Fruit fly (Drosophila melanogaster): ENCODE data around the gene Sh.

The Sh gene

DNA sequence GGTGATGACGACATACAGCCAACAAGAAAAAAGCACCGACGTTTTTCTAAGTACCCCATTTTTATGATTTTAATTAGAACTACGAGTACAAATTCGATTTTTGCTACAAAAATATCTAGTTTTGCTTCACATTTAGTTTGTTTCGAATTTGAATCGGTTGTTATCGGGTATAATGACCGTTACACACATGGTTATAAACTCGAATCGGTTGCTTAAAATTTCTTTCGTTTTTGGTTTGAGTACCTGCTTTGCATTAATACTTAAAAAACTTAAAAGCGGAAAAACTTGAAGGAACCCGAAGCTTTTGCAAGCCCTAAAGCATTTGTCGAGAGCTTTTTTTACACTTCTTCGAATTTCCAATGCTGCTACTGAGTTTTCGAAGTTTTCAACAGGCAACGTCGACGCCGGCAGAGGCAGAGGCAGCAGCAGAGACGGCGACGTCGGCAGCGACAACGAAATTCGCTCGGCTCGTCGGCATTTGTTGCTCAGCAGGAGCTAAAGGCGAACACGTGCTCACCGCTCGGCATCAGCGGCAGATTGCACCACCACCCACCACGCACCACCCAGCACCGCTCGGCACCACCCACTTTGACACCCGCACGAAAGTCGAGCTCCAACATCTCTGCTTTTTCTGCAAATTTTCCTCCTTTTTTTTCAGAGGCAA is 44.5 kb downstream of the Sh start (continued):
- TF ChIP-seq CTCF (GFP tag; optimal IDR thresholded peaks at IDR 0.05): peak; percentile 64
- TF ChIP-seq CG8478 (optimal IDR thresholded peaks at IDR 0.05): no peak
- peak; percentile 96 for TF ChIP-seq Adf1 (GFP tag; IDR thresholded peaks at IDR 0.05)
- no peak for TF ChIP-seq CG3838 (GFP tag; optimal IDR thresholded peaks at IDR 0.05)
- no peak for TF ChIP-seq bbx (GFP tag; IDR thresholded peaks at IDR 0.05; ENCODE audit: partially characterized antibody)
- no peak for TF ChIP-seq gce (GFP tag; IDR thresholded peaks at IDR 0.05)
- TF ChIP-seq CG17361 (GFP tag; IDR thresholded peaks at IDR 0.05): no peak
- TF ChIP-seq Doc2 (GFP tag; IDR thresholded peaks at IDR 0.05): no peak
- TF ChIP-seq CG4424 (GFP tag; optimal IDR thresholded peaks at IDR 0.05): no peak
- TF ChIP-seq ase (GFP tag; IDR thresholded peaks at IDR 0.05): no peak
- no peak for TF ChIP-seq CG17328 (GFP tag; IDR thresholded peaks at IDR 0.05)
- no peak for TF ChIP-seq kah (GFP tag; optimal IDR thresholded peaks at IDR 0.05)
- no peak for TF ChIP-seq slp2 (GFP tag; optimal IDR thresholded peaks at IDR 0.05)
- TF ChIP-seq chif (GFP tag; optimal IDR thresholded peaks at IDR 0.05): no peak
- no peak for TF ChIP-seq odd (GFP tag; optimal IDR thresholded peaks at IDR 0.05)
- TF ChIP-seq Camta (GFP tag; optimal IDR thresholded peaks at IDR 0.05): no peak
- no peak for TF ChIP-seq HLH3B (GFP tag; IDR thresholded peaks at IDR 0.05)
- TF ChIP-seq Sox100B (GFP tag; optimal IDR thresholded peaks at IDR 0.05): no peak
- no peak for TF ChIP-seq jumu (GFP tag; optimal IDR thresholded peaks at IDR 0.05)
- TF ChIP-seq CG12391 (tag; optimal IDR thresholded peaks at IDR 0.05): no peak
- no peak for TF ChIP-seq HLHmδ (GFP tag; optimal IDR thresholded peaks at IDR 0.05)
- no peak for TF ChIP-seq dysf (GFP tag; IDR thresholded peaks at IDR 0.05)
- peak; percentile 88 for TF ChIP-seq Myb (GFP tag; optimal IDR thresholded peaks at IDR 0.05)
- peak; percentile 15 for TF ChIP-seq gfzf (GFP tag; optimal IDR thresholded peaks at IDR 0.05)
- no peak for TF ChIP-seq CG1233 (GFP tag; optimal IDR thresholded peaks at IDR 0.05)
- TF ChIP-seq CG11085 (GFP tag; IDR thresholded peaks at IDR 0.05): no peak
- no peak for TF ChIP-seq Nf-YA (GFP tag; IDR thresholded peaks at IDR 0.05)
- TF ChIP-seq CG34224 (GFP tag; IDR thresholded peaks at IDR 0.05; ENCODE audit: partially characterized antibody): 0 out of 3 replicates have a peak, but pooled peaks have one; percentile 24
- TF ChIP-seq nau (GFP tag; optimal IDR thresholded peaks at IDR 0.05): no peak
- TF ChIP-seq CG13894 (tag; optimal IDR thresholded peaks at IDR 0.05): peak; percentile 65
- TF ChIP-seq scrt (GFP tag; optimal IDR thresholded peaks at IDR 0.05): peak; percentile 88
- TF ChIP-seq Blimp-1 (GFP tag; optimal IDR thresholded peaks at IDR 0.05): no peak
- no peak for TF ChIP-seq stc (GFP tag; IDR thresholded peaks at IDR 0.05)
- no peak for TF ChIP-seq CG10565 (GFP tag; optimal IDR thresholded peaks at IDR 0.05)
- no peak for TF ChIP-seq shn (GFP tag; optimal IDR thresholded peaks at IDR 0.05)
- TF ChIP-seq zen (tag; optimal IDR thresholded peaks at IDR 0.05): no peak
- TF ChIP-seq CG12155 (GFP tag; optimal IDR thresholded peaks at IDR 0.05): no peak
- no peak for TF ChIP-seq Hsf (GFP tag; optimal IDR thresholded peaks at IDR 0.05)
- TF ChIP-seq pita (GFP tag; optimal IDR thresholded peaks at IDR 0.05): peak; percentile 7
- TF ChIP-seq Hr78 (GFP tag; optimal IDR thresholded peaks at IDR 0.05): no peak
- no peak for TF ChIP-seq ara (GFP tag; IDR thresholded peaks at IDR 0.05)
- no peak for TF ChIP-seq CG10654 (GFP tag; optimal IDR thresholded peaks at IDR 0.05)

DNA sequence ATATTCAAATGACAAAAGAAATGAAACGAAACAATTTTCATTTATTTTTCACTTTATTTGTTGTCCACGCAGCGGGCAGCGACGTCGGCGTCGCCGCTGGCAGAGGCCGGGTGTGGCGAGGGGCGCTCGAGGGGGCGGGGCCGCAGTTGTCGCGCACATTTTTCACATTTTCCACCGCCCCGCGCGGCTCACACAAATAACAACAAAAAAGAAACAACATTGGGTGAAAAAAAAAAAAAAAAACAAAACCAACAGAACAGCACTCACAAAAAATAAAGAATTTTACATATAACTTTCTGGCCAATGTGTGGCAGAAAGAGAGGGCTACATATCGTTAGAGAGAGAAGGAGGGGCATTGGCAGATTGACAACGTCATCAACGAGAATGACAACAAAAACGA is 48.4 kb downstream of the Sh start:
- no peak for TF ChIP-seq CkIIα-i1 (GFP tag; IDR thresholded peaks at IDR 0.05)
- no peak for TF ChIP-seq CG14050 (GFP tag; IDR thresholded peaks at IDR 0.05)
- peak; percentile 80 for TF ChIP-seq sd (tag; optimal IDR thresholded peaks at IDR 0.05)
- TF ChIP-seq Adf1 (GFP tag; IDR thresholded peaks at IDR 0.05): peak; percentile 82
- TF ChIP-seq sens (GFP tag): peak; percentile 30
- peak; percentile 29 for TF ChIP-seq CG8281 (tag; optimal IDR thresholded peaks at IDR 0.05)
- no peak for TF ChIP-seq CG34224 (GFP tag; IDR thresholded peaks at IDR 0.05; ENCODE audit: partially characterized antibody)
- TF ChIP-seq Drgx (GFP tag; IDR thresholded peaks at IDR 0.05): peak; percentile 84
- TF ChIP-seq crol (GFP tag; IDR thresholded peaks at IDR 0.05): peak; percentile 71
- TF ChIP-seq nau (GFP tag; optimal IDR thresholded peaks at IDR 0.05): peak; percentile 37

All from whole organism, embryonic.